Fruit fly (Drosophila melanogaster): Measurements from ENCODE around the gene CCT6.

CCT6 gene

DNA sequence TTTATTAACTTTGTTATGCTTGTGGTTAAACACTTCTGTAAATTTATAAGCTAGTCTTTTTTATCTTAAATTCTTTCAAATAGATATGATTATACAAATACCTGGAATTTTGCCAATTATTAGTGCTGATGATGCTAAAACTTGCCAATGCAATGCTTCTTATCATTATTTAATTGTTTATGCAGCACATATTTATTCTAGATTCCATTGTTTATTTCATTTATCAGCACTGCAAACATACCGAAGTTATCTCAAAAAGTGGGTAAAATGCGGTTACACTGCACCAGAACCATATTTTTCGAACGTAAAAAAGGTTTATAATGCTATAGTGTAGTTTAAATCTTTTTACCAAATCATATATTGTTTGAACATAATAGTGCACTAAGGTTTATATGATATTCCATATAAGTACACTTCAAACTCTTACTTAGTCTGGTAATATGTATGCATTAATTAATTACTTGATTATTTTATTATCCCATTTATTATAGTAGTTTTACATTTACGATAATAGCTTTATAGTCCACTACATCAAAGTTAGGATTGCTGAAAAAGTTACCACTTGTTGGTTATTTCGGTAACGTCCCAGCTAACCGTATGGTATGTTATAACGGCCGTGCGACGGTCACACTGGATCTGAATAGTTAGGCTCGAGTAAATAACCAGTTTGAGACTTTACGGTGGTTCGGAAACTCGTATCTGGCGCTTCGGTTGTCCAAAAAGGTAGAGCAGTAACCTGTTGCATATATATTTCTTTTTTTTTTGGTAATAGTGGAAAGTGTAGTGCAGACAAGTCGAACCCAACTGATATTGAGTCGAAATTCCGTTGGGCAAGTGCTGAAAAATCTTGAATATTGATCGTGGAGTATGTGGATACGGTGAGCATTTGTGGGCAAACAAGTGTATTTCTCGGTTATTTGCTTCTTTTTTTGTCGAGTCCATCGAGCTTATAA is 42.1 kb downstream of the CCT6 start, which contains the start of gene Rhp (continued):
- TF ChIP-seq CHES-1-like (GFP tag; optimal IDR thresholded peaks at IDR 0.05) (no peak), dysf (GFP tag; IDR thresholded peaks at IDR 0.05) (no peak), Aef1 (GFP tag; IDR thresholded peaks at IDR 0.05) (no peak), CG7556 (GFP tag; optimal IDR thresholded peaks at IDR 0.05) (peak; percentile 12), ERR (GFP tag; optimal IDR thresholded peaks at IDR 0.05) (no peak), wek (GFP tag; optimal IDR thresholded peaks at IDR 0.05) (peak; percentile 80), HHEX (GFP tag; optimal IDR thresholded peaks at IDR 0.05) (peak; percentile 51), HLHmδ (GFP tag; optimal IDR thresholded peaks at IDR 0.05) (peak; percentile 5), CG9727 (GFP tag; optimal IDR thresholded peaks at IDR 0.05) (peak; percentile 36), gem (tag; optimal IDR thresholded peaks at IDR 0.05) (peak; percentile 68), Ssrp (tag; optimal IDR thresholded peaks at IDR 0.05) (no peak), CG2129 (GFP tag; IDR thresholded peaks at IDR 0.05; ENCODE audit: partially characterized antibody) (no peak), CG3407 (GFP tag; optimal IDR thresholded peaks at IDR 0.05) (peak; percentile 74), D (optimal IDR thresholded peaks at IDR 0.05) (no peak), D (GFP tag; optimal IDR thresholded peaks at IDR 0.05) (peak; percentile 43), sr (GFP tag; IDR thresholded peaks at IDR 0.05) (no peak), cad (GFP tag; optimal IDR thresholded peaks at IDR 0.05) (no peak), jumu (GFP tag; optimal IDR thresholded peaks at IDR 0.05) (no peak), Neu2 (GFP tag; optimal IDR thresholded peaks at IDR 0.05; ENCODE audit: borderline replicate concordance) (no peak), Asciz (GFP tag; optimal IDR thresholded peaks at IDR 0.05) (peak; percentile 64), MESR4 (GFP tag; optimal IDR thresholded peaks at IDR 0.05) (peak; percentile 18), Stat92E (GFP tag; optimal IDR thresholded peaks at IDR 0.05) (no peak), CG1529 (GFP tag; optimal IDR thresholded peaks at IDR 0.05) (peak; percentile 51), CG18476 (GFP tag; optimal IDR thresholded peaks at IDR 0.05) (no peak), CG15011 (GFP tag; optimal IDR thresholded peaks at IDR 0.05) (no peak), Drgx (GFP tag; IDR thresholded peaks at IDR 0.05) (peak; percentile 6; the same call in 1 of the 2 replicates), CG16863 (GFP tag; optimal IDR thresholded peaks at IDR 0.05) (peak; percentile 4), knrl (GFP tag; IDR thresholded peaks at IDR 0.05; ENCODE audit: partially characterized antibody) (no peak), psq (GFP tag; optimal IDR thresholded peaks at IDR 0.05) (no peak), rib (GFP tag; IDR thresholded peaks at IDR 0.05) (no peak), CkIIα-i1 (GFP tag; IDR thresholded peaks at IDR 0.05) (no peak), row (GFP tag; IDR thresholded peaks at IDR 0.05) (peak; percentile 32; the same call in 2 of the 3 replicates), Oli (tag; optimal IDR thresholded peaks at IDR 0.05) (peak; percentile 16), CG10543 (GFP tag; optimal IDR thresholded peaks at IDR 0.05) (peak; percentile 56), Fer1 (GFP tag; optimal IDR thresholded peaks at IDR 0.05) (peak; percentile 66), scrt (GFP tag; optimal IDR thresholded peaks at IDR 0.05) (peak; percentile 3), CG7963 (GFP tag; IDR thresholded peaks at IDR 0.05; ENCODE audit: partially characterized antibody) (no peak), PHDP (tag; optimal IDR thresholded peaks at IDR 0.05) (peak; percentile 71), lbe (GFP tag; optimal IDR thresholded peaks at IDR 0.05) (peak; percentile 56), az2 (GFP tag; optimal IDR thresholded peaks at IDR 0.05) (no peak), CG7372 (GFP tag; IDR thresholded peaks at IDR 0.05) (no peak), sima (GFP tag; optimal IDR thresholded peaks at IDR 0.05) (no peak), CG42726 (GFP tag; IDR thresholded peaks at IDR 0.05; ENCODE audit: partially characterized antibody) (no peak), bsh (GFP tag; optimal IDR thresholded peaks at IDR 0.05) (peak in 1 of 2 experiments; percentile 65), CG18764 (GFP tag; optimal IDR thresholded peaks at IDR 0.05) (peak; percentile 17), CG31441 (GFP tag; IDR thresholded peaks at IDR 0.05) (no peak), Nf-YC (tag; optimal IDR thresholded peaks at IDR 0.05) (peak; percentile 45), Fer3 (tag; optimal IDR thresholded peaks at IDR 0.05) (peak; percentile 51)

Measured in whole organism, embryonic.